Worm (Caenorhabditis elegans): ENCODE results near the gene ZK1320.11.

DNA sequence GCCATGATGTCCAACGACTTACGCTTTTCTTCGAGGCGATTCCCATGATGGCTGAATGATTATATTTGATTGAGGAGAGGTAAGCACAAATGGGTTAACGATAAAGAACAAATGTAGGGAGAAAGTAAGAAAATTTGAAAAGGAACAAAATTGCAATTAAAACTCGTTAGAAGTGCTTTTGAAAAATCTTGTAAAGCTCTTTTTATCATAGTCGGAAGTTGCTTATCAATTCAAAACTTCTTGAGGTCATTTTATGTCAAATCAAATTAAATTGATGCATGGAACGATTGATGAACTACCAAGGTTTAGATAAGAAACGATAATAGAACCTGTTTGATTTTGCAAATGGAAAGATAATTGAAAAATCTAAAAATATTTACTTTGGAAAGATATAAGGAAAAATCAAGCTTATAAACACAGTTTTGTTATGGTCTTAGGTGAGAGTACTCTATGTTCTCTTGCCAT lies 41.4 kb downstream of the ZK1320.11 start, which contains the start of gene glt-5:
- TF ChIP-seq pqm-1 (tag; optimal IDR thresholded peaks at IDR 0.05) (no peak), mdl-1 (tag; optimal IDR thresholded peaks at IDR 0.05) (no peak), nhr-237 (tag; optimal IDR thresholded peaks at IDR 0.05) (no peak)

Measured in whole organism, L1 larva.